Worm (Caenorhabditis elegans) whole organism, mixed stage, embryonic: ENCODE measurements around the gene pqn-54.

ENCODE experiments used
- ceh-43 ChIP-seq: fragments of 200-800 bp; sonication (Bioruptor generic); optimal IDR thresholded peaks from 2 replicates; lab custom pipeline; 2018; ENCODE audit warnings: mild to moderate bottlenecking, missing genetic modification characterization, moderate library complexity, missing compliant biosample characterization
- lsy-2 ChIP-seq: fragments of 150-350 bp; optimal IDR thresholded peaks from 2 replicates; lab custom pipeline; 2014; ENCODE audit warnings: missing biosample characterization, missing genetic modification characterization
- nhr-12 ChIP-seq: fragments of 150-350 bp; optimal IDR thresholded peaks from 2 replicates; lab custom pipeline; 2014; ENCODE audit warnings: missing biosample characterization, missing genetic modification characterization
- unc-39 ChIP-seq: fragments of 150-350 bp; optimal IDR thresholded peaks from 2 replicates; lab custom pipeline; 2014; ENCODE audit warnings: missing biosample characterization, missing genetic modification characterization
- unc-62 ChIP-seq: fragments of 150-350 bp; optimal IDR thresholded peaks from 2 replicates; lab custom pipeline; 2014; ENCODE audit warnings: missing biosample characterization, missing genetic modification reagents, missing genetic modification characterization

DNA sequence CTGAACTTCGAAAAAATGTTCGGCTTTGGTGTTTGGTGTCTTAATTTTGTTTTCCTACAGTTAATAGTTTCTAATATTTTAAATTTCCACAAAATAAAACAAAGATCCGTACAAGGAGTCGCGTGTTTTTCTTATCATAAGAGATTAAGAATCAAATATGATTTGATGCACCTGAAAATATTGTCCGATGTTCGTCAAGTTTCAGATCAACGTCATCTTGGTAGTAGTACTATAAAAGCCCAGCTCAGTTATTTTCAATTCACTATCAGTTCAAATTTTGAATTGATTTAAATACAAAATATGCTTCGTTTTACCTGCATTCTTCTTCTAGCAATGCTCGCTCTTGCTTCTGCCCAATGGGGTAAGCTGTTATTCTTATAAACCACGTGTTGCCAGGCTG is 19.7 kb upstream of the pqn-54 start, which contains the start of gene cnc-5:
- no peak for TF ChIP-seq nhr-12 (tag; lab: Kevin White, UChicago)
- TF ChIP-seq unc-39 (tag; lab: Kevin White, UChicago) = no peak
- TF ChIP-seq lsy-2 (tag; lab: Kevin White, UChicago) = no peak
- TF ChIP-seq unc-62 (GFP tag; lab: Kevin White, UChicago) = no peak
- TF ChIP-seq ceh-43 = no peak
